Fruit fly (Drosophila melanogaster) whole organism, embryonic: ENCODE data around the gene CG14440.

ENCODE experiments used
- ATbp ChIP-seq: fragments of 200-800 bp; sonication (Bioruptor generic); optimal IDR thresholded peaks from 2 replicates; lab custom pipeline; 2017; ENCODE audit warnings: missing biosample characterization, mild to moderate bottlenecking, missing genetic modification characterization, missing genetic modification reagents
- Abd-B ChIP-seq: fragments of 200-800 bp; sonication (Bioruptor generic); optimal IDR thresholded peaks from 2 replicates; lab custom pipeline; 2018; ENCODE audit warnings: missing biosample characterization, mild to moderate bottlenecking, missing genetic modification characterization, moderate library complexity
- Antp ChIP-seq: fragments of 200-800 bp; sonication (Bioruptor generic); optimal IDR thresholded peaks from 3 replicates; lab custom pipeline; 2016; ENCODE audit warnings: missing biosample characterization, missing genetic modification characterization
- BEAF-32 ChIP-seq: fragments of 200-800 bp; sonication (Bioruptor generic); optimal IDR thresholded peaks from 3 replicates; lab custom pipeline; 2017; ENCODE audit warnings: missing biosample characterization, missing genetic modification characterization, mild to moderate bottlenecking, moderate library complexity, missing genetic modification reagents
- CG1647 ChIP-seq: fragments of 200-800 bp; sonication (Bioruptor generic); optimal IDR thresholded peaks from 3 replicates; lab custom pipeline; 2016; ENCODE audit warnings: missing biosample characterization, missing genetic modification characterization
- CG16779 ChIP-seq: fragments of 200-800 bp; sonication (Bioruptor generic); IDR thresholded peaks from 2 replicates; pipeline ENCODE4 v1.3.6; 2022; ENCODE audit warnings: missing biosample characterization, missing genetic modification characterization
- CG17612 ChIP-seq: fragments of 200-800 bp; sonication (Bioruptor generic); IDR thresholded peaks from 2 replicates; pipeline ENCODE4 v1.3.6; 2022; ENCODE audit warnings: missing biosample characterization, missing genetic modification characterization
- CG17802 ChIP-seq: fragments of 200-800 bp; sonication (Bioruptor generic); optimal IDR thresholded peaks from 2 replicates; lab custom pipeline; 2018; ENCODE audit warnings: missing biosample characterization, mild to moderate bottlenecking, missing genetic modification characterization, moderate library complexity
- CG18764 ChIP-seq: fragments of 200-800 bp; sonication (Bioruptor generic); optimal IDR thresholded peaks from 3 replicates; lab custom pipeline; 2016; ENCODE audit warnings: missing biosample characterization, missing genetic modification characterization
- CG32767 ChIP-seq: fragments of 200-800 bp; sonication (Bioruptor generic); IDR thresholded peaks from 2 replicates; pipeline ENCODE4 v1.3.6; 2022; ENCODE audit warnings: missing biosample characterization, missing genetic modification characterization
- CG34224 ChIP-seq: fragments of 200-800 bp; sonication (Bioruptor generic); IDR thresholded peaks from 3 replicates; pipeline ENCODE4 v1.3.6; 2022; ENCODE audit warnings: missing biosample characterization, missing genetic modification characterization; ENCODE audit not compliant: partially characterized antibody
- CG3838 ChIP-seq: fragments of 200-800 bp; sonication (Bioruptor generic); optimal IDR thresholded peaks from 3 replicates; lab custom pipeline; 2016; ENCODE audit warnings: missing biosample characterization, missing genetic modification characterization
- CG3847 ChIP-seq: fragments of 200-800 bp; sonication (Bioruptor generic); IDR thresholded peaks from 2 replicates; pipeline ENCODE4 v1.3.6; 2022; ENCODE audit warnings: missing biosample characterization, missing genetic modification characterization
- CG4328 ChIP-seq: fragments of 200-800 bp; sonication (Bioruptor generic); optimal IDR thresholded peaks from 3 replicates; lab custom pipeline; 2017; ENCODE audit warnings: missing biosample characterization, missing genetic modification reagents, missing genetic modification characterization
- CG4424 ChIP-seq: fragments of 200-800 bp; sonication (Bioruptor generic); optimal IDR thresholded peaks from 3 replicates; lab custom pipeline; 2016; ENCODE audit warnings: missing biosample characterization, missing genetic modification characterization
- CG4707 ChIP-seq: fragments of 200-800 bp; sonication (Bioruptor generic); optimal IDR thresholded peaks from 2 replicates; lab custom pipeline; 2018; ENCODE audit warnings: missing biosample characterization, mild to moderate bottlenecking, missing genetic modification characterization, moderate library complexity
- CG6854 ChIP-seq: fragments of 200-800 bp; sonication (Bioruptor generic); optimal IDR thresholded peaks from 3 replicates; lab custom pipeline; 2017; ENCODE audit warnings: missing biosample characterization, mild to moderate bottlenecking, missing genetic modification characterization
- CG8290 ChIP-seq, 3 experiments: fragments of 200-800 bp; sonication (Bioruptor generic); optimal IDR thresholded peaks; 2 replicates each; lab custom pipeline; 2016 to 2019; ENCODE audit warnings: missing biosample characterization in 3 of 3, missing genetic modification characterization in 3 of 3, mild to moderate bottlenecking in 2 of 3, moderate library complexity in 1 of 3
- CG8359 ChIP-seq: fragments of 200-800 bp; sonication (Bioruptor generic); optimal IDR thresholded peaks from 2 replicates; lab custom pipeline; 2017; ENCODE audit warnings: missing biosample characterization, mild to moderate bottlenecking, missing genetic modification characterization, borderline replicate concordance
- CG8765 ChIP-seq: fragments of 200-800 bp; sonication (Bioruptor generic); IDR thresholded peaks from 2 replicates; pipeline ENCODE4 v1.3.6; 2022; ENCODE audit warnings: missing biosample characterization, missing genetic modification characterization
- CG9437 ChIP-seq: fragments of 200-800 bp; sonication (Bioruptor generic); optimal IDR thresholded peaks from 2 replicates; lab custom pipeline; 2018; ENCODE audit warnings: missing biosample characterization, mild to moderate bottlenecking, missing genetic modification characterization
- CG9727 ChIP-seq: fragments of 200-800 bp; sonication (Bioruptor generic); optimal IDR thresholded peaks from 3 replicates; lab custom pipeline; 2017; ENCODE audit warnings: missing biosample characterization, mild to moderate bottlenecking, missing genetic modification characterization
- CG9817 ChIP-seq: fragments of 200-800 bp; sonication (Bioruptor generic); optimal IDR thresholded peaks from 2 replicates; lab custom pipeline; 2018; ENCODE audit warnings: missing biosample characterization, mild to moderate bottlenecking, missing genetic modification characterization, moderate library complexity
- D ChIP-seq, 2 experiments: fragments of 200-800 bp in 1 of 2; fragments of >200 bp in 1 of 2; sonication (Bioruptor generic) in 1 of 2; optimal IDR thresholded peaks; 2 replicates in 1 of 2; 3 replicates in 1 of 2; lab custom pipeline; 2017; ENCODE audit warnings: mild to moderate bottlenecking in 1 of 2, missing biosample characterization in 1 of 2, missing genetic modification characterization in 1 of 2, missing genetic modification reagents in 1 of 2
- Elba2 ChIP-seq: fragments of 200-800 bp; sonication (Bioruptor generic); optimal IDR thresholded peaks from 3 replicates; lab custom pipeline; 2016; ENCODE audit warnings: missing biosample characterization, missing genetic modification characterization
- Ets65A ChIP-seq: fragments of 200-800 bp; sonication (Bioruptor generic); peaks from one replicate; lab custom pipeline; 2016; ENCODE audit warnings: missing biosample characterization, missing genetic modification characterization
- Ets97D ChIP-seq: fragments of 200-800 bp; sonication (Bioruptor generic); optimal IDR thresholded peaks from 3 replicates; lab custom pipeline; 2016; ENCODE audit warnings: missing biosample characterization, missing genetic modification characterization
- Mad ChIP-seq: fragments of 200-800 bp; sonication (Bioruptor generic); optimal IDR thresholded peaks from 2 replicates; lab custom pipeline; 2016; ENCODE audit warnings: missing biosample characterization, missing genetic modification characterization
- NfI ChIP-seq: fragments of 200-800 bp; sonication (Bioruptor generic); optimal IDR thresholded peaks from 3 replicates; lab custom pipeline; 2018; ENCODE audit warnings: missing biosample characterization, mild to moderate bottlenecking, missing genetic modification characterization, moderate library complexity
- Rfx ChIP-seq: fragments of 200-800 bp; sonication (Bioruptor generic); IDR thresholded peaks from 2 replicates; pipeline ENCODE4 v1.3.6; 2022; ENCODE audit warnings: missing biosample characterization, missing genetic modification characterization
- Rx ChIP-seq: fragments of 200-800 bp; sonication (Bioruptor generic); IDR thresholded peaks from 2 replicates; pipeline ENCODE4 v1.3.6; 2022; ENCODE audit warnings: missing biosample characterization, missing genetic modification characterization
- Sox100B ChIP-seq: fragments of 200-800 bp; sonication (Bioruptor generic); optimal IDR thresholded peaks from 3 replicates; lab custom pipeline; 2018; ENCODE audit warnings: missing biosample characterization, mild to moderate bottlenecking, missing genetic modification characterization
- TFAM ChIP-seq: fragments of 200-800 bp; sonication (Bioruptor generic); optimal IDR thresholded peaks from 2 replicates; lab custom pipeline; 2017; ENCODE audit warnings: missing biosample characterization, missing genetic modification characterization, inconsistent platforms
- Tbp ChIP-seq: fragments of >200 bp; optimal IDR thresholded peaks from 2 replicates; lab custom pipeline; 2018; ENCODE audit warnings: missing biosample characterization, missing genetic modification characterization
- ci ChIP-seq: fragments of 200-800 bp; sonication (Bioruptor generic); IDR thresholded peaks from 3 replicates; pipeline ENCODE4 v1.3.6; 2022; ENCODE audit warnings: missing biosample characterization, missing genetic modification characterization
- crp ChIP-seq, 2 experiments: fragments of 200-800 bp; sonication (Bioruptor generic); optimal IDR thresholded peaks; 2 replicates in 1 of 2; 3 replicates in 1 of 2; lab custom pipeline; 2017; ENCODE audit warnings: missing biosample characterization in 2 of 2, missing genetic modification characterization in 2 of 2, mild to moderate bottlenecking in 1 of 2, moderate library complexity in 1 of 2
- ems ChIP-seq: fragments of 200-800 bp; sonication (Bioruptor generic); optimal IDR thresholded peaks from 3 replicates; lab custom pipeline; 2016; ENCODE audit warnings: missing biosample characterization, missing genetic modification characterization
- grau ChIP-seq: fragments of 200-800 bp; optimal IDR thresholded peaks from 3 replicates; lab custom pipeline; 2019; ENCODE audit warnings: missing biosample characterization, mild to moderate bottlenecking, missing genetic modification characterization, moderate library complexity
- gt ChIP-seq: fragments of 200-800 bp; sonication (Bioruptor generic); IDR thresholded peaks from 2 replicates; pipeline ENCODE4 v1.3.6; 2022; ENCODE audit warnings: missing biosample characterization, missing genetic modification characterization
- lov ChIP-seq, 2 experiments: fragments of 200-800 bp in 1 of 2; fragments of >200 bp in 1 of 2; sonication (Bioruptor generic) in 1 of 2; IDR thresholded peaks in 1 of 2; optimal IDR thresholded peaks in 1 of 2; 2 replicates in 1 of 2; 3 replicates in 1 of 2; pipeline versions ENCODE4 v1.3.6 to Lab custom; 2017 to 2022; ENCODE audit warnings: missing biosample characterization in 1 of 2, missing genetic modification characterization in 1 of 2
- nau ChIP-seq: fragments of 200-800 bp; sonication (Bioruptor generic); optimal IDR thresholded peaks from 3 replicates; lab custom pipeline; 2017; ENCODE audit warnings: missing biosample characterization, mild to moderate bottlenecking, missing genetic modification characterization, missing genetic modification reagents
- nom ChIP-seq: fragments of 200-800 bp; sonication (Bioruptor generic); optimal IDR thresholded peaks from 2 replicates; lab custom pipeline; 2017; ENCODE audit warnings: missing biosample characterization, missing genetic modification characterization, mild to moderate bottlenecking, moderate library complexity, missing genetic modification reagents
- peb ChIP-seq: fragments of 200-800 bp; sonication (Bioruptor generic); IDR thresholded peaks from 2 replicates; pipeline ENCODE4 v1.3.6; 2022; ENCODE audit warnings: missing biosample characterization, missing genetic modification characterization
- pita ChIP-seq: fragments of 200-800 bp; sonication (Bioruptor generic); optimal IDR thresholded peaks from 2 replicates; lab custom pipeline; 2017; ENCODE audit warnings: missing biosample characterization, mild to moderate bottlenecking, missing genetic modification characterization
- prd ChIP-seq, 3 experiments: fragments of >200 bp in 2 of 3; fragments of 200-800 bp in 1 of 3; sonication (Bioruptor generic) in 1 of 3; optimal IDR thresholded peaks in 2 of 3; IDR thresholded peaks in 1 of 3; 2 replicates in 2 of 3; 3 replicates in 1 of 3; pipeline versions ENCODE4 v1.3.6 to Lab custom; 2017 to 2022; ENCODE audit warnings: missing biosample characterization in 1 of 3, missing genetic modification characterization in 1 of 3
- rib ChIP-seq: fragments of 200-800 bp; sonication (Bioruptor generic); IDR thresholded peaks from 2 replicates; pipeline ENCODE4 v1.3.6; 2022; ENCODE audit warnings: missing biosample characterization, missing genetic modification characterization
- sr ChIP-seq: fragments of 200-800 bp; sonication (Bioruptor generic); IDR thresholded peaks from 3 replicates; pipeline ENCODE4 v1.3.6; 2022; ENCODE audit warnings: missing biosample characterization, missing genetic modification characterization
- tna ChIP-seq: fragments of 200-800 bp; sonication (Bioruptor generic); IDR thresholded peaks from 2 replicates; pipeline ENCODE4 v1.3.6; 2022; ENCODE audit warnings: missing biosample characterization, missing genetic modification characterization; ENCODE audit not compliant: partially characterized antibody
- tx ChIP-seq: fragments of 200-800 bp; sonication (Bioruptor generic); optimal IDR thresholded peaks from 2 replicates; lab custom pipeline; 2016; ENCODE audit warnings: missing biosample characterization, missing genetic modification characterization

The CG14440 gene

dm6 chrX:6694979-6695388, 3.4 kb downstream of the CG14440 start, which contains the start of gene CG14442 (continued):
- TF ChIP-seq CG8359 (GFP tag; lab: Kevin White, UChicago) (no peak), CG4328 (GFP tag; lab: Kevin White, UChicago) (no peak), crp (GFP tag; optimal IDR thresholded peaks at IDR 0.05; lab: Kevin White, UChicago) (peak in 1 of 2 experiments; percentile 21), ems (GFP tag; lab: Kevin White, UChicago) (no peak), ci (no peak), grau (tag; lab: Kevin White, UChicago) (peak; percentile 55), CG3847 (peak; percentile 45; the same call in 1 of the 2 replicates), prd (optimal IDR thresholded peaks at IDR 0.05; lab: Kevin White, UChicago) (no peak), prd (GFP tag; IDR thresholded peaks at IDR 0.05; lab: Robert Waterston, UW) (peak; percentile 47; the same call in 1 of the 3 replicates), Rfx (GFP tag; lab: Robert Waterston, UW) (peak; percentile 51), ATbp (GFP tag; lab: Kevin White, UChicago) (no peak), CG8765 (GFP tag; lab: Robert Waterston, UW) (no peak), rib (GFP tag; lab: Robert Waterston, UW) (no peak), CG9817 (tag; lab: Kevin White, UChicago) (peak; percentile 31), CG8290 (GFP tag; optimal IDR thresholded peaks at IDR 0.05; lab: Kevin White, UChicago) (peak; percentile 77), CG8290 (tag; optimal IDR thresholded peaks at IDR 0.05; lab: Kevin White, UChicago) (peak; percentile 52 to 58), Mad (GFP tag; lab: Kevin White, UChicago) (peak; percentile 26), CG4424 (GFP tag; lab: Kevin White, UChicago) (peak; percentile 30), CG1647 (no peak), CG6854 (GFP tag; lab: Kevin White, UChicago) (no peak), CG34224 (GFP tag; lab: Robert Waterston, UW) (peak; percentile 90), pita (GFP tag; lab: Kevin White, UChicago) (no peak), tx (GFP tag; lab: Kevin White, UChicago) (no peak), tna (GFP tag; lab: Robert Waterston, UW) (peak; percentile 84), Antp (GFP tag; lab: Kevin White, UChicago) (no peak), CG16779 (GFP tag; lab: Robert Waterston, UW) (no peak), BEAF-32 (GFP tag; lab: Kevin White, UChicago) (peak; percentile 94), CG4707 (GFP tag; lab: Kevin White, UChicago) (no peak), CG18764 (GFP tag; lab: Kevin White, UChicago) (no peak), Elba2 (GFP tag; lab: Kevin White, UChicago) (peak; percentile 4), CG17802 (tag; lab: Kevin White, UChicago) (no peak), Rx (GFP tag; lab: Robert Waterston, UW) (no peak), nom (no peak), Tbp (GFP tag; lab: Kevin White, UChicago) (no peak), peb (GFP tag; lab: Robert Waterston, UW) (no peak), Ets97D (GFP tag; lab: Kevin White, UChicago) (peak; percentile 68), CG9437 (GFP tag; lab: Kevin White, UChicago) (peak; percentile 55), Sox100B (GFP tag; lab: Kevin White, UChicago) (no peak), D (optimal IDR thresholded peaks at IDR 0.05; lab: Kevin White, UChicago) (no peak), D (GFP tag; optimal IDR thresholded peaks at IDR 0.05; lab: Kevin White, UChicago) (no peak), CG3838 (GFP tag; lab: Kevin White, UChicago) (peak; percentile 4), Ets65A (GFP tag; lab: Kevin White, UChicago) (peak; percentile 76), gt (no peak), Abd-B (GFP tag; lab: Kevin White, UChicago) (no peak), CG32767 (no peak), sr (GFP tag; lab: Robert Waterston, UW) (no peak), CG9727 (GFP tag; lab: Kevin White, UChicago) (peak; percentile 2), TFAM (GFP tag; lab: Kevin White, UChicago) (no peak), NfI (GFP tag; lab: Kevin White, UChicago) (peak; percentile 8), lov (optimal IDR thresholded peaks at IDR 0.05; lab: Kevin White, UChicago) (no peak), lov (GFP tag; IDR thresholded peaks at IDR 0.05; lab: Robert Waterston, UW) (no peak), nau (GFP tag; lab: Kevin White, UChicago) (no peak), CG17612 (no peak)
